Worm (Caenorhabditis elegans): ENCODE measurements around the gene srb-1.

DNA sequence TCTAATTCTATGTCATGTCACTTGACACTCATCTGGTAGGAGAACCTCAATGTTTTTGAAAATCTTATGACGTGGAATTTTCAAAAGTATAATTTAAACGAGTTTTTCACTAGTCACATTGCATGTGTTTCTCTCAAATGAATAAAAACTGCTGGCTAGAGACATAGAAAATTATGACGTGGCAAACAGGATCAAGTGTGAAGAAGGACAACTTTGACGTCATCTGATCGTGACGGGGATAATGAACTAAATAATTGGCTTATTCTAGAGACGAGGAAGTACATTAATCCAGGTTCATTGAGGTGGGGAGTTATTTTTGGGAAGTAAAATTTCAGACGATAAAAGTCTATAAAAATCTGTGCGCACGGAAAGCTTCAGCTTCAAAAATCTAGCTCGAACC is 12.4 kb upstream of the srb-1 start:
- TF ChIP-seq unc-42 (tag; optimal IDR thresholded peaks at IDR 0.05) (no peak), ceh-48 (tag; optimal IDR thresholded peaks at IDR 0.05) (no peak), pag-3 (tag; optimal IDR thresholded peaks at IDR 0.05; ENCODE audit: borderline replicate concordance) (no peak), unc-55 (GFP tag; optimal IDR thresholded peaks at IDR 0.05) (no peak), pha-4 (tag; optimal IDR thresholded peaks at IDR 0.05) (no peak), unc-86 (tag; optimal IDR thresholded peaks at IDR 0.05) (no peak)
